Fruit fly (Drosophila melanogaster): Measurements from ENCODE around the gene CG13073.

Gene CG13073

DNA sequence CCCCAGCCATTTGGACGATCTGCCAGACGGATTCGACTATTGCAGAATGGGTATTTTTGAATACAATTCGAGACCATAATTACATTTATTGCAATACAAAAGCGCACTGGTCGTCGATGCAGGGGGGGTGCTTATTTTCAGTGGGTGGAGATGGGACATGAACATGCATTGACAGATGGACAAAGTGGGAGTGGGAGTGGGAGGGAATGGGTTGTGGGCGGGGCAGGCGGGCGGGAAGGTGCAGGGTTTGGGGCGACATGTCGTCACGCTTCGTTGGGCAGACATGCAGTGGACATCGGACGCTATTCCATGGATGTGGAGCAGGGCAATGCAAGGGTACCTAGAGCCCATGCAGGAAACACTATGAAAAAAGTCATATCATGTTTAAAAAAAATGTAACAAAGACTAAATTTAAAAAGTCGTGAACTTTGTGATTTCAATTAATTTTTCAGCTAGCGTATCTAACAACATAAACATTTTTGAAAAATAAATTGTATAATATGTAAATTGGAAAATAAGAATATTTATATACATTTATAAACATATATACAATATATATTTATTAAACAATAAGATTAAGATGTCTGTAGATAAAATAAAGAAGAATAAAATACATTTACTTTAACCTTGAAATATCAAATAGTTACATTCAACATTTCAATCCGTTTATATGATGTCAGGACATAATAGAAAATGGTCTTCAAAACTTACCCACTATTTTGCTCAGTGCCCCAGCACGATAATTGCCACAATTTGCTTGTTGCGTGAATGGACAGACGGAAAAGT, 8.9 kb downstream of the CG13073 start:
- TF ChIP-seq CG8478 (optimal IDR thresholded peaks at IDR 0.05) (no peak), EcR (GFP tag; optimal IDR thresholded peaks at IDR 0.05) (no peak), pan (optimal IDR thresholded peaks at IDR 0.05) (no peak), Dll (optimal IDR thresholded peaks at IDR 0.05) (no peak), psq (optimal IDR thresholded peaks at IDR 0.05) (no peak), usp (GFP tag; optimal IDR thresholded peaks at IDR 0.05) (no peak)

DNA sequence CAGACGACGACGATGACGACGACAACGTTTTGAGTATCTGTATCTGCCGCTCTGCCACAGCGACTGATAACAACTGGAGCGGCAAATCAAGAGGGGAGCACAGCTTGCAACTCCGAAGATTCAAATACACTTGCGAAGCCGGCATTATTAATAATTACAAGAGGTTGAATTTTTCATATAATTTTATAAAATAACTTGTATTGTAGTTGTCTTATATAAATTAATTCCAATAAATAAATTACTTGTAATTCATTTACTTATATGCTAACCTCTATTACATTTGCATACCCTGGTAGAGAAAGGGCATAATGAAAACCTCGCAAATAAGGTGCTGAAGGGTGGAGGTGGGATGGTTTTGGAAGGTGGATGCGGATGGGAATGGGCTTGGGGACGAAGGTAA, 13.0 kb downstream of the CG13073 start:
- no peak for TF ChIP-seq Dll (optimal IDR thresholded peaks at IDR 0.05)
- no peak for TF ChIP-seq pan (optimal IDR thresholded peaks at IDR 0.05)
- no peak for TF ChIP-seq EcR (GFP tag; optimal IDR thresholded peaks at IDR 0.05)
- no peak for TF ChIP-seq usp (GFP tag; optimal IDR thresholded peaks at IDR 0.05)
- TF ChIP-seq psq (optimal IDR thresholded peaks at IDR 0.05): no peak
- TF ChIP-seq CG8478 (optimal IDR thresholded peaks at IDR 0.05): no peak

DNA sequence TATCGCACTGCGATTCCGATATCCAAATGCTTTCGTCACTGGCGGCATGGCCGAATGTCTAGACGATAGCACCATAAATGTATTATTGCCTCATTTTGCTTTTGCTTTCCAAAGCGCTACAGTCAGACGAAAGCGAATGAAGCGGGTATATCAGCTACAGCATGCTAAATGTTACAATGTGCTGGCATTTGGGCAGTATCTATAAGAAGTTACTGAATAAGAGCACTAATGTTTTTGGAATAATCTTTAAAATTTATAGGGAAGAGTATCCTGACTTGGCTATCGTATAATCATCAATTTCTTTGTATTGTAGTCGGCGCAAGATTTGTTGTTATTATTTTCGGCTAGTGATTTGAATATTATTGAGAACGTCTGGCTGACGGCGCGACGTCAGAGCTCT, 13.9 kb downstream of the CG13073 start:
- no peak for TF ChIP-seq pan (optimal IDR thresholded peaks at IDR 0.05)
- TF ChIP-seq psq (optimal IDR thresholded peaks at IDR 0.05): no peak
- TF ChIP-seq CG8478 (optimal IDR thresholded peaks at IDR 0.05): no peak
- no peak for TF ChIP-seq EcR (GFP tag; optimal IDR thresholded peaks at IDR 0.05)
- no peak for TF ChIP-seq Dll (optimal IDR thresholded peaks at IDR 0.05)
- TF ChIP-seq usp (GFP tag; optimal IDR thresholded peaks at IDR 0.05): no peak

DNA sequence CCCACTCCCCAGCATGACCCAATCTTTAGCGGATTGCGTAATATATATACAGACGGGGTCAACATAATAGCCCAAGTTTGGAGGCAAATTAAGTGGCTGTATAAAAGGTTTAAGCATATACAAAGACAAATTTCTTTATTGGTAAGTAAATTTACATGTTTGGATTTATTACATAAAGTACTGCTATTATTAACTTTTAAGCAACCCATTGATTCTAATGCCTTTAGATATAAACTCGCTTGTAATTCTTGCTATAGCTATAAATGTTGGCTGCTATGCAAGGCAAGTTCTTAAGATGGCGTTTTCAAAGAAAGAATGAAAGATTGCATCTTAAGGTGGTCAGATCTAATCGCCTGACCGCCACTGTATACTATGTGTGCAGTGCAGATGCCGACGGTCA, 14.6 kb downstream of the CG13073 start:
- no peak for TF ChIP-seq pan (optimal IDR thresholded peaks at IDR 0.05)
- no peak for TF ChIP-seq EcR (GFP tag; optimal IDR thresholded peaks at IDR 0.05)
- TF ChIP-seq psq (optimal IDR thresholded peaks at IDR 0.05): no peak
- no peak for TF ChIP-seq usp (GFP tag; optimal IDR thresholded peaks at IDR 0.05)
- TF ChIP-seq Dll (optimal IDR thresholded peaks at IDR 0.05): no peak
- no peak for TF ChIP-seq CG8478 (optimal IDR thresholded peaks at IDR 0.05)

DNA sequence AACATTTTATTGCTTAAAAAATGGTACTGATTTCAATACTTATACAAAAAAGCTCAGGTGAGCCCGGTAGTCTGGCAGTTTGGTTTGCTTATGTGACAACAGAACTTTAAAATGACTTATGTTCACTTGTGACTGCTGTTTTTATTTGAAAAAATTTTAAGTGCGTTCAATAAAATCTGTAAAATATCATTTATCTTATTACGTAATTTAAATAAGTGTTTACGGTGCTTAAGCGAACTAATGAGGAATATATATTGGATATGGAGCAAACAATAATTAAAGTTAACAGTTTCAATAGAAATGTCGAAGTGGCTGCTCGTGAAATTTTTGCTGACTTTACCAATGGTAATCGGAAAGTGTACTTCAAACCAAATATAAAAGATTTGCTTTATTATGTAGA, 16.1 kb downstream of the CG13073 start, which contains the start of gene dls:
Gene dls (plus strand): TSS at position 301 of the 400 bp plus-strand sequence.
- TF ChIP-seq Dll (optimal IDR thresholded peaks at IDR 0.05) (no peak), usp (GFP tag; optimal IDR thresholded peaks at IDR 0.05) (no peak), pan (optimal IDR thresholded peaks at IDR 0.05) (no peak), CG8478 (optimal IDR thresholded peaks at IDR 0.05) (no peak), EcR (GFP tag; optimal IDR thresholded peaks at IDR 0.05) (no peak), psq (optimal IDR thresholded peaks at IDR 0.05) (no peak)

DNA sequence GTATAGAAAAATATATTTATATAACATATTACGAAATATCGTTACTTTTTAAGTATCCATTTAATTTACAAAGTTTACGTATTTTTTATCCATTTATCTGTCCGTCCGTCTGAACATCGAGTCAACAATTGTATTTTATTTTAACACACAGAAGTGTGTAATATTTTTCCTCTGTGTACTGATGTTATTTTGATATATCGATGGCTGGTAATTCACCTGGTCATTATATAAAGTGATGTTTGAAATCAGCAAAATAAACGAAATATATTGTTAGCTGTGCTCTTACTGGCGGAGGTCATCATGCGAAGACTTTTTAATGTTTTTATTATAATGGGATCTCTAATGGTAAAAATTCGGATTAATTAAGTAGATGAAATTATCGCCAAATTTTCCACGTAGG, 17.2 kb downstream of the CG13073 start, which contains the start of gene CG33689:
Gene CG33689 (plus strand): TSS at position 301 of the 400 bp plus-strand sequence.
- TF ChIP-seq pan (optimal IDR thresholded peaks at IDR 0.05): no peak
- TF ChIP-seq Dll (optimal IDR thresholded peaks at IDR 0.05): no peak

DNA sequence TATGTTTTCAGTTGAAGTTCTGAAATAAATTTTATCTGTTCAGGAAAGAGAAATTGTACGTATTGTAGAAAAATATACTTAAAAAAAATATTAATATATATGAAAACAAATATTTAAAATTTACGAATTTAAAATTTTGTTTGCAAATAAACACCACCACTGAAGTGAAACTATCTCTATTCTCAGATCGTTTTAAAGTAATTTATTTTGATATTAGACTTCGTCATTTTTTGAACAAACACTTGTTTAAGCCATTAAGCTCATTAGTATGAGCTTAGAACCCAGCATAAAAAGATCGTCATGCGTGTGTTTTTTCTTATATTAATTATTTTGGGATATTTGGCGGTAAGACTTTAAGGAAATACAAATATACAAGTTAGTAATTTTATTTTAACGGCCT, 18.2 kb downstream of the CG13073 start, which contains the start of gene CG33688:
Gene CG33688 (plus strand): TSS at position 301 of the 400 bp plus-strand sequence.
- TF ChIP-seq pan (optimal IDR thresholded peaks at IDR 0.05): no peak
- no peak for TF ChIP-seq usp (GFP tag; optimal IDR thresholded peaks at IDR 0.05)
- no peak for TF ChIP-seq EcR (GFP tag; optimal IDR thresholded peaks at IDR 0.05)
- TF ChIP-seq CG8478 (optimal IDR thresholded peaks at IDR 0.05): no peak
- TF ChIP-seq Dll (optimal IDR thresholded peaks at IDR 0.05): no peak
- TF ChIP-seq psq (optimal IDR thresholded peaks at IDR 0.05): no peak

DNA sequence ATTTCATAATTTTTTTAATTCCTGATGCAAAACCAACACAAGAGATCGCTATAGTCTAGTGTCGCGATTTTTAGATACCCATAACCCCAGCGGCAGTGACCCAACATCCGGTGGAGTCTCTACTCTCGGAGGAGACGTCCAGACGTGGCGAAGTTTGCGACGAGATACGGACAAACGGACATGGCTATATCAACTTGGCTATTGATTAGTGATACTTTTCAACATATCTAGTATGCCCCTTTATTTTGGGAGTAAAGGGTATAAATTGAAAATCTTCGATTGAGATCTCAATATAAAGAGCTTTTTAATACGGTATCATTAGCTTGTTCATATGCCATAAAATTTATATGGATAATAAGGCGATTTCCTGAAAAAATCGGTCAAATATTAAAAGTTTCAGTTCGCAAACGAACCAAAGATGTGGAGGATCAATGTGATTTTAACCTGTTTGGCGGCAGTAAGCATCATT, 19.6 kb downstream of the CG13073 start, which contains the start of gene CG33687:
Gene CG33687 (plus strand): TSS at position 419 of the 469 bp plus-strand sequence.
- no peak for TF ChIP-seq usp (GFP tag; optimal IDR thresholded peaks at IDR 0.05)
- no peak for TF ChIP-seq psq (optimal IDR thresholded peaks at IDR 0.05)
- no peak for TF ChIP-seq pan (optimal IDR thresholded peaks at IDR 0.05)
- TF ChIP-seq Dll (optimal IDR thresholded peaks at IDR 0.05): no peak
- no peak for TF ChIP-seq EcR (GFP tag; optimal IDR thresholded peaks at IDR 0.05)

DNA sequence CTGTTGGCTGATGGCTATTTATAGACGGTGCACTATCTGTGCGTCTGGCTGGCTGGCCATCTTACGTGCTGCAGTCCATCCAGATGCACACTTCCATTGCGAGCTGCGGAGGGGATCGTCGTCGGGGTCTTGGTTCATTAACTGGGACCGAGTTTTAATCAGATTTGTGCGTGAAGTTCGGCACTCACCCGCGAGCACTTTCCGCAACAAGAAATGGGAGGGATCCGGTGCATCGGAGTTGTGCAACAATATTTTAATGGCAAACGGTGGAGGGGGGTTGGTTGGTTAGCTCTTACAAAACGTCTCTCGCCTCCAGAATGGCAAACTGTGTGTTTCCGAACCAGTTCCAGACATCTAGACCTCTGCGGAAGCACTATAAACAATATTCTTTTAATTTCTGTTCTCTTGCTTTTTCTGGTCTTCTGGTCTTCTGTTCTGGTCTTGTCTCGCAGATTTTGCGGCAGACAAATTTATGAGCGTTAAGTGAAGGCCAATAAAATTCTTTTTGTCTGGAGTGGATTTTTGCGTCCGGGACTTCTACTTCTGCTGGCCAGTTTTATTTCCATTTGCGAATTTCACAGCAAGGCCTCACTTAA, 20.4 kb downstream of the CG13073 start:
- TF ChIP-seq CG8478 (optimal IDR thresholded peaks at IDR 0.05): no peak
- peak in 1 of 2 experiments; percentile 50 for TF ChIP-seq EcR (GFP tag; optimal IDR thresholded peaks at IDR 0.05)

DNA sequence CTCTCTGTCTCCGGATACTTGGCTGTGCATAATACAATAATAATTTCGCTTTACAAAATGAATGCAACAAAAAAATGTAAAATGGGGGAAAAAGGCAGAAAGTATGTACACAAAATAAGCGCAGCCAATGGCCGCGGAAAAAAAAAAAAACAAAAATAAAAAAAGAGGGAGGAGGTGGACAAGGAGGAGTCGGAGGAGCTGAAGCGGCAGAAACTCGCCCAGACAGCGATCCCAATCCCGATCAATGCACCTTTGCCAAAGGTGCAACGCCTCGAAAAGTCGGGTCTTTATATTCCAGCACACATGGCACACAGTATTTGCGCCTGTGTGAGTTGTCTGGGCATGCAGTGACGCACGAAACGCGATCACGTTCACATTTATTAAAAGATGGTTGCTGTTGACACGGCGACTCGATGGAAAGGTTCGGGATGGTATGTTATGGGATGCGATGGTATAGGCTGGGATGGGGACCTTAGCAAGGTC, 21.6 kb downstream of the CG13073 start:
- TF ChIP-seq pan (optimal IDR thresholded peaks at IDR 0.05) (no peak), EcR (GFP tag; optimal IDR thresholded peaks at IDR 0.05) (peak; percentile 92 to 96), psq (optimal IDR thresholded peaks at IDR 0.05) (no peak)

DNA sequence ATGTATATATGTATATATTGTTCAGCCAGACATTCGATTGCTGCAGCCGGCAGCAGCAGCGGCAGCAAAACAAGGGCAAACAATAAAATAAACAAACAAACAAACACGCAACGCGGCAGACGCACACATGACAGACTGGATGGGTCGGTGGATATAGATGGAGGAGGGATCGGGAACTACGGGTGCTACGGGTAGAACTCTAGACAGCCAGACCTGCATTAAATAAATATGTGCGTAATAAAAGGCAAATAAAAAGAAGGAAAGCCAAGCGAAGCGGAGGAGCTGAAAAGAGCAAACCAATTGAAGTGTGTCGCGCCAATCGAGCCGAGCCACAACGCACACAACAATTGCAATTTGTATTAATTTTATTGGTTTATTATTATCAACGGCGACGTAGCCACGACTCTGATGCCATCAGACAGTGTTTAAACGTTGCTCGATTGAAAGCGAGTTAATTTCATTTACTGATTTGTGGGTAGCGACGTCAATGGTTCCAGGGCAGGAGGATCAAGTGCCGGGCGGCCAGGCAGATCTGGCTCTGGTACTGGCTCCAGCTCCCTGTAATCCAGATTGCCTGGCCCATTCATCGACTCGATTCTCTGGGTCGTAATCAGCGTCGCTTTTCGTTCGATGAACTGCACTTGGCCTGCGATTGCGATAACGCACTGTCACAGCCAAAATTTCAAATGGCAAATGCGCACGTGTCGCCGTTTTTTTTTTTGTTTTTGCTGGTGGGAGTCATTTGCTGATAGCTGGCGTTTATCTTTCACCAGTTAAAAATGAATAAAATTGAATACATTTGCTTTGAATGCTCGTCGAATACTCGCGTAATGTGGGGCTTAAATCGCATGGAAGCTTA, 23.0 kb downstream of the CG13073 start:
- TF ChIP-seq psq (optimal IDR thresholded peaks at IDR 0.05) (no peak), EcR (GFP tag; optimal IDR thresholded peaks at IDR 0.05) (peak in 1 of 2 experiments; percentile 70)
